Worm (Caenorhabditis elegans): ENCODE results near the gene C49F8.15.

C49F8.15 gene

DNA sequence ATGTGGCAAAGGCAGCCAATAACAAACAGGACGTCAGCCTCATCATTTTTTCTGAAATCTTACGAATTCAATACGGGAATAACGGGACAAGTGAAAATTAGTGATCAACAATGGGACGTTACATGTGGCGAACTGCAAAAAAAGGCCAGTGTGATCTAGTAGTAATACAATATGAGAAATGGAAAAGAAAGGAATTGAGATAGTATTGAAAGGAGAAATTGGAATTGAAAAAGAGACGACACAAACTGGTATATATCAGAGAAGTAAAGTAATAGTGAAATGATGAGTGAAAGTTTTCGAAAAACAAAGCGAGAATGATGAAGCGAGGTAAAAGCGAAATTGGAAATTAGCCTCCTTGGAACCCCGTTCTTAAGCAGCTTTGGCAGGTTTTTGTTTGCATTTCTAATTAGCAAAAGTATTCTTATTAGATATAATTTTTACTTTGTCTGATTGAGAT lies 25.1 kb upstream of the C49F8.15 start, which contains the start of gene C49F8.3:
Gene C49F8.3 (minus strand): TSS at position 51 of the 457 bp plus-strand sequence.
- TF ChIP-seq nhr-71 (tag; optimal IDR thresholded peaks at IDR 0.05) (peak; percentile 21), snpc-4 (tag; optimal IDR thresholded peaks at IDR 0.05) (no peak), C34B4.2 (tag; optimal IDR thresholded peaks at IDR 0.05) (no peak), unc-98 (GFP tag; IDR thresholded peaks at IDR 0.05) (no peak), blmp-1 (tag; optimal IDR thresholded peaks at IDR 0.05) (peak; percentile 87), lin-14 (GFP tag; optimal IDR thresholded peaks at IDR 0.05) (peak; percentile 20), mab-9 (GFP tag; IDR thresholded peaks at IDR 0.05) (no peak), elt-3 (tag; optimal IDR thresholded peaks at IDR 0.05) (peak in 1 of 6 experiments; percentile 1)

DNA sequence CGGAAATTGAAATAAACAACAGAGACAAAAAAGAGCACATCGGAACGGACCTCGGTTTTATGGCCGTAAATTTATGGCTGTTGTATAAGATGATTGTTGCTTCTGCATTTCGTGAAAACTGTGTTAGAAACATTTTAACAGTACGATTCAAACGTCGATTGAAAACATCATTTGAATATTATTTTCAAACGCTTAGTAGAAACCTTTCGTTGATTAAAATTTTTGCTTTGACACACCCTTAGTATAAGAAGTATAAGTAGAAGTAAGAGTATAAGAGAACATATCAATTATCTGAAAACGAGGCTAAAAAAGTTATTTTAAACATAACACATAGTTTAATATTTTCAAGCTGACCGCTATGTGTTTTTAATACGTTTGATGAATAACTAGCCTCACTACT lies 22.4 kb upstream of the C49F8.15 start:
- TF ChIP-seq C16A3.4 (tag; optimal IDR thresholded peaks at IDR 0.05) (no peak), unc-30 (tag; optimal IDR thresholded peaks at IDR 0.05) (no peak), egl-13 (tag; optimal IDR thresholded peaks at IDR 0.05) (no peak), snu-23 (GFP tag; optimal IDR thresholded peaks at IDR 0.05) (no peak), nhr-47 (tag; optimal IDR thresholded peaks at IDR 0.05) (no peak), jun-1 (tag; optimal IDR thresholded peaks at IDR 0.05) (no peak), hpl-2 (GFP tag; optimal IDR thresholded peaks at IDR 0.05) (no peak), fkh-8 (tag; optimal IDR thresholded peaks at IDR 0.05) (no peak), nhr-237 (tag; optimal IDR thresholded peaks at IDR 0.05) (no peak), swsn-7 (tag; optimal IDR thresholded peaks at IDR 0.05) (no peak), mdl-1 (tag; optimal IDR thresholded peaks at IDR 0.05) (no peak), lin-39 (tag; optimal IDR thresholded peaks at IDR 0.05) (no peak), lin-15B (tag; optimal IDR thresholded peaks at IDR 0.05) (no peak)

ce11 chrX:13383273-13383672 lies 20.9 kb upstream of the C49F8.15 start:
- TF ChIP-seq rnt-1 (tag; optimal IDR thresholded peaks at IDR 0.05) (peak; percentile 61), lin-14 (GFP tag; optimal IDR thresholded peaks at IDR 0.05) (peak; percentile 64), unc-30 (tag; optimal IDR thresholded peaks at IDR 0.05) (no peak), nhr-20 (tag; optimal IDR thresholded peaks at IDR 0.05) (peak; percentile 9), mep-1 (tag; optimal IDR thresholded peaks at IDR 0.05) (peak; percentile 32), nhr-71 (tag; optimal IDR thresholded peaks at IDR 0.05) (peak; percentile 70), skn-1 (tag; optimal IDR thresholded peaks at IDR 0.05) (no peak), lsy-2 (tag; optimal IDR thresholded peaks at IDR 0.05) (peak; percentile 4 to 34), nhr-19 (GFP tag; conservative IDR thresholded peaks at IDR 0.05) (peak; percentile 38), snu-23 (GFP tag; optimal IDR thresholded peaks at IDR 0.05) (peak; percentile 28)

ce11 chrX:13380988-13381742 lies 18.8 kb upstream of the C49F8.15 start:
- peak in 1 of 3 experiments; percentile 18 for TF ChIP-seq ceh-82 (tag; optimal IDR thresholded peaks at IDR 0.05)
- peak; percentile 20 for TF ChIP-seq lin-14 (GFP tag; optimal IDR thresholded peaks at IDR 0.05)
- no peak for TF ChIP-seq fos-1 (tag; optimal IDR thresholded peaks at IDR 0.05)
- peak; percentile 33 for TF ChIP-seq fkh-8 (tag; optimal IDR thresholded peaks at IDR 0.05)

DNA sequence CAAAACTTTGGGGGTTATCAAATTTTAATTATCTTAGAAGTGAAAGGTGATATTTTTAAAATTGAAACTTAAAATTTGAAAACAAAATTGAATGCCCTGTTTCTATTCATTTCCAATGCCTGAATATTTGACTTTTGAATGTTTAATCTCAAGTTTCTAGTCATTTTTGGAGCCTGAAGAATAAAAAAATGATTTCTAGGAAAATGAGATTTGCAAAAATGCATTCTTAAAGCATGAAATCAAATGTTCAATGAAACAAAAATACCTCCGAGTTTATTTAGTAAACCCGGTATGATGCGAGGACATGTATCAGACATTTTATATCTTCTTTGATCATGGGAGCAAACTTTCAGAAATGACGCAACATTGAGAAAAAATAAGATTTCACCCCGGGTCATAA lies 16.7 kb upstream of the C49F8.15 start:
- TF ChIP-seq mep-1 (tag; optimal IDR thresholded peaks at IDR 0.05) (no peak), nhr-11 (tag; optimal IDR thresholded peaks at IDR 0.05) (peak; percentile 72), ceh-90 (tag; optimal IDR thresholded peaks at IDR 0.05) (no peak)

DNA sequence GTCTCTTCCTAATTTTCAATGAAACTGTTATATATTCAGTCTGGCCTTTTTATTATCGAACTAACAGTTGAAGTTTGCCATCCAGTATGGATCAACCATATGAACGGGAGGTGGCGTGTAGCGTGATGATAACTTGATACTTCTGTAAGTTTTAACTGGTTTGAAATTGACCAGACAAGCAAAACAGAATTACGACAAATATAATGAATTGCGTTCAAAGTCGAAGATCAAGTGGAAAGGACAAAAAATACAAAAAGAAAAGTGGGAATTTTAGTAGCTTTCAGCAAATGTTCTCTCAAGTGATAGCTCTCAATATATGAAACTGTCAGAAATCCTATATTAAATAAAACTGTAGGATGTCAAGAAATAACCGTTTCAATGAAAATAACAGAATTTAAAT lies 14.5 kb upstream of the C49F8.15 start, which contains the start of the genes C49F8.14 and gem-1:
Gene C49F8.14 (minus strand): TSS at position 99 of the 400 bp plus-strand sequence.
Gene gem-1 (minus strand): TSS at position 142 of the 400 bp plus-strand sequence.
- TF ChIP-seq C34B4.2 (tag; optimal IDR thresholded peaks at IDR 0.05) (no peak), efl-1 (optimal IDR thresholded peaks at IDR 0.05) (no peak), efl-1 (GFP tag; optimal IDR thresholded peaks at IDR 0.05 in 1 of 2) (no peak), nhr-12 (tag; optimal IDR thresholded peaks at IDR 0.05) (no peak), ceh-63 (GFP tag; optimal IDR thresholded peaks at IDR 0.05) (no peak), ztf-4 (tag; optimal IDR thresholded peaks at IDR 0.05) (no peak)
